Worm (Caenorhabditis elegans) whole organism, mixed stage, embryonic: ENCODE results near the gene kgb-1.

ENCODE experiments used
- M03D4.4 ChIP-seq: sonication (generic microtip); optimal IDR thresholded peaks from 2 replicates; lab custom pipeline; 2017; ENCODE audit warnings: mild to moderate bottlenecking, missing genetic modification characterization, missing compliant biosample characterization
- blmp-1 ChIP-seq: fragments of 150-350 bp; optimal IDR thresholded peaks from 2 replicates; lab custom pipeline; 2014; ENCODE audit warnings: missing biosample characterization, missing genetic modification characterization
- ceh-43 ChIP-seq: fragments of 200-800 bp; sonication (Bioruptor generic); optimal IDR thresholded peaks from 2 replicates; lab custom pipeline; 2018; ENCODE audit warnings: mild to moderate bottlenecking, missing genetic modification characterization, moderate library complexity, missing compliant biosample characterization
- ceh-83 ChIP-seq: fragments of 200-800 bp; sonication (Bioruptor generic); optimal IDR thresholded peaks from 2 replicates; lab custom pipeline; 2018; ENCODE audit warnings: mild to moderate bottlenecking, missing genetic modification characterization, missing compliant biosample characterization
- ces-1 ChIP-seq: fragments of 150-350 bp; optimal IDR thresholded peaks from 2 replicates; lab custom pipeline; 2014; ENCODE audit warnings: missing biosample characterization, missing genetic modification reagents, missing genetic modification characterization
- cnd-1 ChIP-seq: fragments of 200-800 bp; sonication (Bioruptor generic); optimal IDR thresholded peaks from 2 replicates; lab custom pipeline; 2018; ENCODE audit warnings: mild to moderate bottlenecking, missing genetic modification characterization, missing compliant biosample characterization
- elt-1 ChIP-seq: sonication (generic microtip); optimal IDR thresholded peaks from 2 replicates; lab custom pipeline; 2017; ENCODE audit warnings: missing genetic modification characterization, mild to moderate bottlenecking, missing compliant biosample characterization, antibody characterized with exemption, moderate library complexity, borderline replicate concordance; ENCODE audit not compliant: insufficient read depth
- flh-1 ChIP-seq: fragments of 200-800 bp; sonication (Bioruptor generic); optimal IDR thresholded peaks from 2 replicates; lab custom pipeline; 2018; ENCODE audit warnings: mild to moderate bottlenecking, missing genetic modification characterization, moderate library complexity, missing compliant biosample characterization
- hlh-1 ChIP-seq: fragments of 150-350 bp; optimal IDR thresholded peaks from 2 replicates; lab custom pipeline; 2014; ENCODE audit warnings: missing biosample characterization, missing genetic modification reagents, missing genetic modification characterization
- lin-32 ChIP-seq: fragments of 200-800 bp; sonication (Bioruptor generic); optimal IDR thresholded peaks from 2 replicates; lab custom pipeline; 2018; ENCODE audit warnings: mild to moderate bottlenecking, missing genetic modification characterization, missing compliant biosample characterization
- lsy-2 ChIP-seq: fragments of 150-350 bp; optimal IDR thresholded peaks from 2 replicates; lab custom pipeline; 2014; ENCODE audit warnings: missing biosample characterization, missing genetic modification characterization
- mab-5 ChIP-seq: fragments of 150-350 bp; optimal IDR thresholded peaks from 2 replicates; lab custom pipeline; 2014; ENCODE audit warnings: missing biosample characterization, missing genetic modification characterization
- mep-1 ChIP-seq: fragments of 150-350 bp; optimal IDR thresholded peaks from 2 replicates; lab custom pipeline; 2017; ENCODE audit warnings: missing biosample characterization, missing genetic modification reagents, missing genetic modification characterization, inconsistent platforms
- mls-2 ChIP-seq: sonication (generic microtip); optimal IDR thresholded peaks from 2 replicates; lab custom pipeline; 2016; ENCODE audit warnings: mild to moderate bottlenecking, missing genetic modification characterization, moderate library complexity, missing compliant biosample characterization
- nhr-12 ChIP-seq: fragments of 150-350 bp; optimal IDR thresholded peaks from 2 replicates; lab custom pipeline; 2014; ENCODE audit warnings: missing biosample characterization, missing genetic modification characterization
- nhr-2 ChIP-seq: fragments of 150-350 bp; optimal IDR thresholded peaks from 2 replicates; lab custom pipeline; 2014; ENCODE audit warnings: missing biosample characterization, missing genetic modification characterization
- nhr-28 ChIP-seq: fragments of 150-350 bp; optimal IDR thresholded peaks from 2 replicates; lab custom pipeline; 2014; ENCODE audit warnings: missing biosample characterization, missing genetic modification characterization
- nhr-76 ChIP-seq: sonication (generic microtip); optimal IDR thresholded peaks from 2 replicates; lab custom pipeline; 2017; ENCODE audit warnings: missing biosample characterization, missing genetic modification characterization
- pha-4 ChIP-seq: fragments of 150-350 bp; optimal IDR thresholded peaks from 2 replicates; lab custom pipeline; 2018; ENCODE audit warnings: missing biosample characterization, missing genetic modification reagents, missing genetic modification characterization
- sem-2 ChIP-seq: fragments of 200-800 bp; sonication (Bioruptor generic); optimal IDR thresholded peaks from 2 replicates; lab custom pipeline; 2018; ENCODE audit warnings: mild to moderate bottlenecking, missing genetic modification characterization, missing compliant biosample characterization
- tbx-8 ChIP-seq: fragments of 200-800 bp; sonication (Bioruptor generic); optimal IDR thresholded peaks from 2 replicates; lab custom pipeline; 2018; ENCODE audit warnings: mild to moderate bottlenecking, missing genetic modification characterization, moderate library complexity, missing compliant biosample characterization
- unc-120 ChIP-seq: sonication (generic microtip); optimal IDR thresholded peaks from 2 replicates; lab custom pipeline; 2017; ENCODE audit warnings: missing genetic modification characterization, missing compliant biosample characterization; ENCODE audit not compliant: poor library complexity, severe bottlenecking
- unc-39 ChIP-seq: fragments of 150-350 bp; optimal IDR thresholded peaks from 2 replicates; lab custom pipeline; 2014; ENCODE audit warnings: missing biosample characterization, missing genetic modification characterization
- unc-62 ChIP-seq: fragments of 150-350 bp; optimal IDR thresholded peaks from 2 replicates; lab custom pipeline; 2014; ENCODE audit warnings: missing biosample characterization, missing genetic modification reagents, missing genetic modification characterization
- zip-8 ChIP-seq: fragments of 150-350 bp; optimal IDR thresholded peaks from 2 replicates; lab custom pipeline; 2014; ENCODE audit warnings: missing biosample characterization, missing genetic modification characterization
- ztf-11 ChIP-seq: fragments of 150-350 bp; optimal IDR thresholded peaks from 2 replicates; lab custom pipeline; 2014; ENCODE audit warnings: missing biosample characterization, missing genetic modification characterization

The kgb-1 gene

DNA sequence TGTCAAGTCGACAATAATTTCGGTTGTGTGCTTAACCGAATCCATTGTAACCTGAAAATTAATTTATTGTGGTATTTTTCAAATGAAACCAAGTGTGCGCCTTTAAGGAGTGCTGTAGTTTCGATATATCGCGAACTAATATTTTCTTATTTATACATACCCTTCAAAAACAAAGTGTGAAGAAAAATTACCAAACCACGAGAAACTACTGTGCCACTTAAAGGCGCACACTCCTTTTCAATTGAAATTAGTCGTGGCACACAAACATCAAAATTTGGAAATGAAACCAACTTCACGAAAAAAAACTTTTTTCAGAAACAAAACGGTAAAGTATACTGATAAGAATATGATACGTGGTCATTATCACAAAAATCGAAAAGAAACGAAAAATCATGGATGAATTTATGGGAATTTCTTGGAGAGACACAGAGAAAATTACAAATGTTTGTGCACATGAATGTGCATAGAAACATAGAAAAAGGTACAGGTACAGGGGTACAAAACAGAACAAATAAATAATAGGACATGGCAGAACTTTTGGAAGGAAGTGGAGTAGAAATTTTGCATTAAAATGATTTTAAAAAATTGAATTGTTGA lies 26.6 kb downstream of the kgb-1 start, which contains the start of gene spl-1:
TSS of gene spl-1 (minus strand) at position 51 of the 597 bp plus-strand sequence.
- TF ChIP-seq blmp-1 (tag; lab: Kevin White, UChicago) (no peak), mls-2 (no peak), elt-1 (tag; lab: Kevin White, UChicago) (no peak)

DNA sequence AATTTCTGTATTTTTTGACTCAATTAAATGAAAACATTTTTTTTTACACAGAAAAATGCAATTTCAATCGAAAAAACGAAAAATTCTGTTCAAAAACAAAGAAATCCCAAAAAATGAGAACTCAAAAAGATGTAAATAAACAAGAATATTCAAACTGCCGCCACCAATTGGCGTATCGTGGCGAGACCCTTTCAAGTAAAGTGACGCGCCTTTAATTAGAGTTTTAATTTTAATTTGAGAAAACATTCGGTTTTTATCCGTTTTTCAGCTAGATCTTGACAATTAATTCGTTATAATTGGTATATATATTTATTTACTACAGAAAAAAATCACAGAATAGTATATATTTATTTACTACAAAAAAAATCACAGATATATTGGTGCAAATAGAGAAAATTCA lies 30.2 kb downstream of the kgb-1 start:
- TF ChIP-seq ceh-43 (GFP tag; lab: Kevin White, UChicago) (peak; percentile 7), nhr-12 (tag; lab: Kevin White, UChicago) (no peak)

DNA sequence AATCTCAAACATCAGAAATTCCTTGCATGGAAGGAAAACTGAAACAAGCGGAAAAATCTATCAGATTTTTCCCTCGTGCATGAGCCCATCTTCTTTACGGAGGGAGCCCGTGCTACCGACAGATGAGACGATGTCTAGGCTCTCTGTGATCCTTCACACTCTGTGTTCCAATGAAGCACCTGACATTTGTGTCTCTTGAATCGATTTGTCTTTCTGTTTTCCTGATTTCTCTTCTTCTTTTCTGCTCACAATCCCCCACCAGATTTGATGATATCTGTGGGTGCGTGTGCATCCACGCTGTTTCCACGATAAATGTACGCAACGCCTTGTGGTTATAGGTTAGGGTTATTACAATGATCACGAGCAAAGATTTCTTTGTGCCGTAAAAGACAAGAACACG lies 31.0 kb downstream of the kgb-1 start:
- TF ChIP-seq hlh-1 (peak; percentile 94), unc-120 (tag; lab: Kevin White, UChicago) (peak; percentile 82), lsy-2 (tag; lab: Kevin White, UChicago) (no peak)
- TF ChIP-seq, all 35 proteins: peak for 2

DNA sequence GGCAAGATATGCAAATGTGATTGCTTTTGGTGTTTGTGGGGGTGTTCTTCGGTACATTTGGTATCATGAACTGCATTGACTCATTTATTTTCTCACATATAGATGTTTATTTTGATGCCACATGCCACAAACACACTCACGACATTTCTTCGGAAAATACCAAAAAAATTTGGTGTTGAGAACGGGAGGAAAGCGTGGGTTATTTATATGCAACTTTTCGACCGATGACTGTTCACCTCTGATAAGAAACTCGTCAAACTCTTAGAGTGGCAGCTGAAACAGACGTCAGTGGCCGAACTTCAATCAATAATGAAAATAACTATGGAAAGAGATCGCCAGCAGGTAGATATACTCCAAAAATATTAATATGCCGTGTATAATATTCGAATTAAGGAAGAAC lies 31.5 kb downstream of the kgb-1 start:
- TF ChIP-seq mls-2 (no peak), M03D4.4 (tag; lab: Kevin White, UChicago) (no peak), unc-62 (GFP tag; lab: Kevin White, UChicago) (no peak), sem-2 (GFP tag; lab: Kevin White, UChicago) (no peak), nhr-12 (tag; lab: Kevin White, UChicago) (no peak), nhr-76 (tag; lab: Kevin White, UChicago) (no peak), tbx-8 (GFP tag; lab: Kevin White, UChicago) (no peak), flh-1 (GFP tag; lab: Kevin White, UChicago) (no peak), zip-8 (tag; lab: Kevin White, UChicago) (no peak), ceh-83 (GFP tag; lab: Kevin White, UChicago) (no peak), ceh-43 (GFP tag; lab: Kevin White, UChicago) (no peak), pha-4 (tag; lab: Kevin White, UChicago) (no peak), lsy-2 (tag; lab: Kevin White, UChicago) (no peak), hlh-1 (no peak), nhr-28 (tag; lab: Kevin White, UChicago) (no peak), elt-1 (tag; lab: Kevin White, UChicago) (no peak), nhr-2 (tag; lab: Kevin White, UChicago) (no peak), mab-5 (no peak), mep-1 (tag; lab: Kevin White, UChicago) (no peak), unc-39 (tag; lab: Kevin White, UChicago) (no peak)

DNA sequence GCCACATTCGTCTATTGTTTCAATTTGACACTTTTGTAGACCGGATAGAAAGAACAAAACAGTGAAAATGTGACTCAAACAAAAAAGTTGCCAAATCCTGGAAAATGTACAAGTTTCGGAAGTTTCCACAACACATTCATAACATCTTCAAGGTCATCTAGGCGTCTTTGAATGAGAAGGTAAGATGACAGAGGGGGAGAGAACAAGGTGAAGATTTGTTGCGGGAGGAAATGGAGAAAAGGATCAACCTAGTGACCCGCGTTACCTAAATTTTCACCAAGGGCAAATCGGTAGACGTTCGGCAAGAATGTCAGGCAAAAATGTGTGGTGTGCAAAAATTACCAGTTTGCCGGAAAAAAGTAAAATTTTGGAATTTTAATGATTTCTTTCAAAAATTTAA lies 32.0 kb downstream of the kgb-1 start:
- TF ChIP-seq cnd-1 (tag; lab: Kevin White, UChicago) (no peak), hlh-1 (no peak), lin-32 (GFP tag; lab: Kevin White, UChicago) (no peak), ces-1 (GFP tag; lab: Kevin White, UChicago) (no peak), ztf-11 (tag; lab: Kevin White, UChicago) (no peak), mab-5 (no peak), unc-39 (tag; lab: Kevin White, UChicago) (no peak), mls-2 (no peak), blmp-1 (tag; lab: Kevin White, UChicago) (no peak)
- TF ChIP-seq, all 35 proteins: peak for 0

DNA sequence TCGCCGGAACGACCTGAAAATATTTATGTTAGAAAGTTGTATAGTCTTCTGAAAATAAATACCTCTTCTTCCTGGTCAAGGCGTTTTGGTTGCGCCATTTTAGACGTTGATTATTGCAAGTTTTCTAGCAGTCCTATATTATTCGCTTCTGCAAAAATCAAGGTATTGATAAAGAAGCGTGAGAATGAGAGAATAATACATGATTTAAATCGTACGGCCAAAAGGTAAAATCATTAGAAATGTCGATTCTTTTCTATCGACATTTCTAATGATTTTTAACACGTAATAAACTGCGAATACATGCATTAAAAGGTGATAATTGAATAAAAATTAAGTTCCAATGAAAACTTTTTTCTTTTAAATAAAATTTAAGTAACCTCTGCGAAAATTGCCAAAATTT lies 33.9 kb downstream of the kgb-1 start, which contains the start of gene fln-1:
TSS of gene fln-1 (minus strand) at position 101 of the 400 bp plus-strand sequence.
- TF ChIP-seq lsy-2 (tag; lab: Kevin White, UChicago) (no peak), ceh-83 (GFP tag; lab: Kevin White, UChicago) (no peak), M03D4.4 (tag; lab: Kevin White, UChicago) (no peak), unc-39 (tag; lab: Kevin White, UChicago) (no peak), mep-1 (tag; lab: Kevin White, UChicago) (no peak), unc-62 (GFP tag; lab: Kevin White, UChicago) (no peak), ces-1 (GFP tag; lab: Kevin White, UChicago) (no peak), elt-1 (tag; lab: Kevin White, UChicago) (no peak)
